ENCODE assay signal across 2 fruit fly cellular contexts in the genomic region with DNA sequence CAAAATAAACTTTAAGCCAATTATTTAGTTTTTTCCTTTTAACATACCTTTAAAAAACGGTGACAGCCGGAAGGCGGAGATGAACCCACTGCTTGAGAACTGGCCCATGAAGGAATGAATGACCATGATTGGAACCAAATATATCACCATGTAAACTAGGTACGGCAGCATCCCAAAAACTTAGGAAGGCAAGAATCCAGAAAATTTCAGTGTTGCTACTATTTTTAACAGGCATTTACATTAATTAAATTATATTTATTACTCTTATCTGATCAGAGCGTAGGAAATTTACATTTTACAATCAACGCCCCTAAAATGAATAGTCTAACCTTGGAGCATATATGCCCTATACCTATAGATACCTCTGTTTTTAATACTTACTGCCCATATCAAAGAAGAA.
TF ChIP-seq lines count a peak whose summit lies in the region.

No protein-coding gene starts in this region.

TF ChIP-seq in whole organism, adult, 20 proteins besides CTCF, POLR2A, EP300 and RAD21:
- peak; percentile 69 for TF ChIP-seq kay (GFP tag; lab: Kevin White, UChicago; ENCODE audit: borderline replicate concordance)
- TF ChIP-seq CG1620 (GFP tag; optimal IDR thresholded peaks at IDR 0.05; lab: Kevin White, UChicago), result no peak
TF ChIP-seq in whole organism, adult: peak in this region for 1.

TF ChIP-seq in whole organism, wandering third instar larva, 38 proteins besides CTCF, POLR2A, EP300 and RAD21:
- TF ChIP-seq Dfd (GFP tag; optimal IDR thresholded peaks at IDR 0.05; lab: Kevin White, UChicago) (peak; percentile 69), CG32264 (GFP tag; optimal IDR thresholded peaks at IDR 0.05; lab: Kevin White, UChicago) (no peak)
TF ChIP-seq in whole organism, wandering third instar larva: peak in this region for 1.
